Worm (Caenorhabditis elegans) whole organism, early embryonic: ENCODE measurements around the gene sri-73.

Experiments
- B0310.2 ChIP-seq: sonication (generic microtip); optimal IDR thresholded peaks from 2 replicates; lab custom pipeline; 2016; ENCODE audit warnings: mild to moderate bottlenecking, missing genetic modification characterization, missing compliant biosample characterization
- aly-1 ChIP-seq: sonication (generic microtip); optimal IDR thresholded peaks from 2 replicates; lab custom pipeline; 2016; ENCODE audit warnings: missing genetic modification characterization, missing compliant biosample characterization
- ama-1 ChIP-seq: fragments of 150-350 bp; optimal IDR thresholded peaks from 2 replicates; lab custom pipeline; 2014
- ceh-13 ChIP-seq: fragments of 200-800 bp; sonication (Bioruptor generic); optimal IDR thresholded peaks from 2 replicates; lab custom pipeline; 2018; ENCODE audit warnings: mild to moderate bottlenecking, missing genetic modification characterization, missing compliant biosample characterization
- ceh-36 ChIP-seq: sonication (generic microtip); optimal IDR thresholded peaks from 2 replicates; lab custom pipeline; 2016; ENCODE audit warnings: missing genetic modification characterization, inconsistent platforms, missing compliant biosample characterization
- ets-7 ChIP-seq: sonication (generic microtip); optimal IDR thresholded peaks from 2 replicates; lab custom pipeline; 2016; ENCODE audit warnings: missing genotype, missing genetic modification characterization, missing compliant biosample characterization
- flt-1 ChIP-seq: fragments of 200-800 bp; sonication (Bioruptor generic); IDR thresholded peaks from 2 replicates; pipeline ENCODE4 v1.3.6; 2022; ENCODE audit warnings: missing genetic modification characterization, missing compliant biosample characterization
- hmg-4 ChIP-seq: fragments of 200-800 bp; sonication (Bioruptor generic); optimal IDR thresholded peaks from 2 replicates; lab custom pipeline; 2018; ENCODE audit warnings: mild to moderate bottlenecking, missing genetic modification characterization, missing compliant biosample characterization
- tbx-37 ChIP-seq: fragments of 200-800 bp; sonication (Bioruptor generic); conservative IDR thresholded peaks from 2 replicates; pipeline ENCODE4 v1.3.6; 2022; ENCODE audit warnings: missing genetic modification reagents, missing genetic modification characterization, missing compliant biosample characterization
- tra-4 ChIP-seq: sonication (generic microtip); optimal IDR thresholded peaks from 2 replicates; lab custom pipeline; 2017; ENCODE audit warnings: missing genetic modification characterization, missing compliant biosample characterization

ce11 chrV:574639-575038 lies 8.8 kb upstream of the sri-73 start, which contains the start of gene C14C6.13:
- TF ChIP-seq B0310.2 (tag; lab: Kevin White, UChicago) (no peak), ama-1 (lab: Kevin White, UChicago) (no peak), hmg-4 (GFP tag; lab: Kevin White, UChicago) (no peak), tbx-37 (no peak), ceh-13 (GFP tag; lab: Kevin White, UChicago) (no peak), tra-4 (tag; lab: Kevin White, UChicago) (no peak), ets-7 (tag; lab: Kevin White, UChicago) (no peak), flt-1 (GFP tag; lab: Robert Waterston, UW) (no peak), aly-1 (tag; lab: Kevin White, UChicago) (no peak), ceh-36 (tag; lab: Kevin White, UChicago) (no peak)
